Fruit fly (Drosophila melanogaster): Measurements from ENCODE around the gene Dus4.

Gene Dus4

DNA sequence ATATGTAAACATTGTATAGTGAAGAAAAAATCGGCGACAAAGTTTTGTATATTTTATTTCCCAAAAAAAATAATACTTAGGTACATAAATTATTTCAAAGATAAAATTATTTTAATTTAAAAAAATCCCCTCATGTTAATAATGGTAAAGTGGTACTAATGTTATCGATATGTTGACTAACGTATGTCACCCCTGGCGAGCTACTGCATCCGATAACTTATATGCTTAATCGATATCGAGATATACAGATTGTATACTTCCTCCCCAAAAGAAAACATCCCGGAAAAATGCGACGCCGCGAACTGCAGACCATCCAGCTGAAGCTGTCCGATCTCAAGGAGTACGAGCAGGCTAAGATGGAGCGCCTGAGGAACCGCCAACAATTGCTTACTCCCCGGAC is 1.6 kb downstream of the Dus4 start, which contains the start of gene CG17343 (continued):
- TF ChIP-seq CG10209 (GFP tag; optimal IDR thresholded peaks at IDR 0.05) (no peak), CG12744 (GFP tag; optimal IDR thresholded peaks at IDR 0.05) (no peak), Hsf (GFP tag; optimal IDR thresholded peaks at IDR 0.05) (no peak), cas (GFP tag; IDR thresholded peaks at IDR 0.05) (no peak), Ets65A (GFP tag) (no peak), TFAM (GFP tag; optimal IDR thresholded peaks at IDR 0.05) (no peak), Sry-δ (GFP tag; optimal IDR thresholded peaks at IDR 0.05) (peak; percentile 63), pan (optimal IDR thresholded peaks at IDR 0.05) (no peak), pan (GFP tag; optimal IDR thresholded peaks at IDR 0.05 in 1 of 2, IDR thresholded peaks at IDR 0.05 in 1 of 2) (no peak), CG7556 (GFP tag; optimal IDR thresholded peaks at IDR 0.05) (no peak), mirr (GFP tag; optimal IDR thresholded peaks at IDR 0.05) (no peak), Sin3A (optimal IDR thresholded peaks at IDR 0.05) (no peak), NfI (GFP tag; optimal IDR thresholded peaks at IDR 0.05) (no peak), ewg (GFP tag; optimal IDR thresholded peaks at IDR 0.05) (no peak), CG11456 (GFP tag; IDR thresholded peaks at IDR 0.05) (no peak), Deaf1 (tag; optimal IDR thresholded peaks at IDR 0.05) (no peak), Dek (tag; optimal IDR thresholded peaks at IDR 0.05) (no peak), insv (GFP tag; optimal IDR thresholded peaks at IDR 0.05) (no peak), abd-A (tag; optimal IDR thresholded peaks at IDR 0.05) (no peak), CG14860 (GFP tag; IDR thresholded peaks at IDR 0.05; ENCODE audit: partially characterized antibody) (peak; percentile 94), Taf1 (GFP tag; IDR thresholded peaks at IDR 0.05) (no peak), odd (GFP tag; optimal IDR thresholded peaks at IDR 0.05) (no peak), ERR (GFP tag; optimal IDR thresholded peaks at IDR 0.05) (no peak), CG7928 (GFP tag; optimal IDR thresholded peaks at IDR 0.05) (peak; percentile 81), shn (GFP tag; optimal IDR thresholded peaks at IDR 0.05) (no peak), CG14965 (GFP tag; optimal IDR thresholded peaks at IDR 0.05; ENCODE audit: borderline replicate concordance) (no peak), Sox102F (GFP tag; optimal IDR thresholded peaks at IDR 0.05) (no peak), bigmax (GFP tag; optimal IDR thresholded peaks at IDR 0.05) (no peak), pnt (GFP tag; optimal IDR thresholded peaks at IDR 0.05) (no peak), CG8089 (GFP tag; optimal IDR thresholded peaks at IDR 0.05) (no peak), CG1233 (GFP tag; optimal IDR thresholded peaks at IDR 0.05) (no peak), prd (optimal IDR thresholded peaks at IDR 0.05) (no peak), prd (GFP tag; IDR thresholded peaks at IDR 0.05) (no peak), aop (GFP tag; IDR thresholded peaks at IDR 0.05) (no peak), CG5953 (GFP tag; IDR thresholded peaks at IDR 0.05) (no peak), CG9437 (GFP tag; optimal IDR thresholded peaks at IDR 0.05) (no peak), sisA (GFP tag; IDR thresholded peaks at IDR 0.05) (no peak), CG10462 (GFP tag; optimal IDR thresholded peaks at IDR 0.05) (no peak), Dfd (GFP tag; optimal IDR thresholded peaks at IDR 0.05) (no peak), CG17568 (GFP tag; optimal IDR thresholded peaks at IDR 0.05) (no peak), Nf-YB (GFP tag; optimal IDR thresholded peaks at IDR 0.05) (no peak), zen (tag; optimal IDR thresholded peaks at IDR 0.05) (no peak), Pdp1 (GFP tag; optimal IDR thresholded peaks at IDR 0.05) (no peak), CG11695 (GFP tag; IDR thresholded peaks at IDR 0.05) (no peak), chif (GFP tag; optimal IDR thresholded peaks at IDR 0.05) (no peak), cato (GFP tag; optimal IDR thresholded peaks at IDR 0.05; ENCODE audit: borderline replicate concordance) (no peak), fd3F (GFP tag; optimal IDR thresholded peaks at IDR 0.05) (no peak), CG2199 (GFP tag; IDR thresholded peaks at IDR 0.05) (no peak), dimm (GFP tag; IDR thresholded peaks at IDR 0.05) (no peak), CG17912 (GFP tag; optimal IDR thresholded peaks at IDR 0.05) (no peak), Hmr (GFP tag; optimal IDR thresholded peaks at IDR 0.05) (no peak), hkb (optimal IDR thresholded peaks at IDR 0.05) (no peak), hkb (GFP tag; IDR thresholded peaks at IDR 0.05) (no peak)

Measured in whole organism, embryonic.